Worm (Caenorhabditis elegans): ENCODE measurements around the gene B0280.2.

B0280.2 gene

ce11 chrIII:7140228-7140710 is 15.8 kb downstream of the B0280.2 start:
- TF ChIP-seq nhr-25 (tag; optimal IDR thresholded peaks at IDR 0.05), result peak; percentile 70
- TF ChIP-seq ztf-11 (tag; optimal IDR thresholded peaks at IDR 0.05), result no peak
- peak; percentile 17 for TF ChIP-seq elt-2 (tag; optimal IDR thresholded peaks at IDR 0.05)
- TF ChIP-seq mml-1 (tag; optimal IDR thresholded peaks at IDR 0.05), result no peak
- no peak for TF ChIP-seq elt-3 (tag; optimal IDR thresholded peaks at IDR 0.05)
- TF ChIP-seq zag-1 (tag; optimal IDR thresholded peaks at IDR 0.05), result no peak
- no peak for TF ChIP-seq mdl-1 (tag; optimal IDR thresholded peaks at IDR 0.05)
- no peak for TF ChIP-seq ztf-4 (tag; optimal IDR thresholded peaks at IDR 0.05)
- no peak for TF ChIP-seq lin-15B (tag; optimal IDR thresholded peaks at IDR 0.05)
- TF ChIP-seq nhr-67 (tag; optimal IDR thresholded peaks at IDR 0.05), result no peak
- no peak for TF ChIP-seq hmg-11 (tag; optimal IDR thresholded peaks at IDR 0.05)
- TF ChIP-seq jun-1 (tag; optimal IDR thresholded peaks at IDR 0.05), result no peak
- no peak for TF ChIP-seq skn-1 (tag; optimal IDR thresholded peaks at IDR 0.05)
- TF ChIP-seq nhr-237 (tag; optimal IDR thresholded peaks at IDR 0.05), result no peak
- no peak for TF ChIP-seq egl-27 (tag; optimal IDR thresholded peaks at IDR 0.05)
- TF ChIP-seq snpc-4 (tag; optimal IDR thresholded peaks at IDR 0.05), result peak; percentile 96
- no peak for TF ChIP-seq unc-62 (GFP tag; optimal IDR thresholded peaks at IDR 0.05)
- no peak for TF ChIP-seq nhr-76 (tag; optimal IDR thresholded peaks at IDR 0.05)
- no peak for TF ChIP-seq pha-4 (tag; optimal IDR thresholded peaks at IDR 0.05)
- TF ChIP-seq unc-39 (tag; optimal IDR thresholded peaks at IDR 0.05), result no peak
- peak; percentile 25 for TF ChIP-seq ama-1 (optimal IDR thresholded peaks at IDR 0.05)
- no peak for TF ChIP-seq nhr-77 (tag; optimal IDR thresholded peaks at IDR 0.05)
- no peak for TF ChIP-seq nhr-12 (tag; optimal IDR thresholded peaks at IDR 0.05)
- no peak for TF ChIP-seq ceh-9 (tag; optimal IDR thresholded peaks at IDR 0.05)
- TF ChIP-seq nfya-1 (tag; optimal IDR thresholded peaks at IDR 0.05; ENCODE audit: insufficient read depth), result peak; percentile 72
- no peak for TF ChIP-seq nhr-23 (tag; optimal IDR thresholded peaks at IDR 0.05)
- no peak for TF ChIP-seq sea-2 (GFP tag; optimal IDR thresholded peaks at IDR 0.05)
- no peak for TF ChIP-seq ZK546.5 (tag; optimal IDR thresholded peaks at IDR 0.05)
- no peak for TF ChIP-seq egl-5 (tag; optimal IDR thresholded peaks at IDR 0.05)
- TF ChIP-seq daf-12 (tag; optimal IDR thresholded peaks at IDR 0.05), result no peak
- no peak for TF ChIP-seq aly-2 (tag; optimal IDR thresholded peaks at IDR 0.05)
- TF ChIP-seq nhr-11 (tag; optimal IDR thresholded peaks at IDR 0.05), result no peak
- no peak for TF ChIP-seq ceh-82 (tag; optimal IDR thresholded peaks at IDR 0.05)
- TF ChIP-seq lin-39 (tag; optimal IDR thresholded peaks at IDR 0.05), result no peak
- peak; percentile 31 for TF ChIP-seq R02D3.7 (tag; optimal IDR thresholded peaks at IDR 0.05)
- TF ChIP-seq eor-1 (tag; optimal IDR thresholded peaks at IDR 0.05), result no peak
- no peak for TF ChIP-seq fkh-10 (GFP tag; optimal IDR thresholded peaks at IDR 0.05)
- TF ChIP-seq nhr-28 (tag; optimal IDR thresholded peaks at IDR 0.05), result no peak
- TF ChIP-seq ceh-28 (tag; optimal IDR thresholded peaks at IDR 0.05), result no peak
- peak; percentile 4 for TF ChIP-seq pqm-1 (tag; optimal IDR thresholded peaks at IDR 0.05)
- peak; percentile 20 for TF ChIP-seq lsy-12 (tag; optimal IDR thresholded peaks at IDR 0.05)
- no peak for TF ChIP-seq elt-1 (tag; optimal IDR thresholded peaks at IDR 0.05)
- TF ChIP-seq fkh-2 (tag; optimal IDR thresholded peaks at IDR 0.05), result no peak
- peak; percentile 43 for TF ChIP-seq nhr-43 (tag; optimal IDR thresholded peaks at IDR 0.05; ENCODE audit: poor library complexity, severe bottlenecking)
- no peak for TF ChIP-seq fos-1 (tag; optimal IDR thresholded peaks at IDR 0.05)
- TF ChIP-seq ceh-16 (tag; optimal IDR thresholded peaks at IDR 0.05), result no peak
- peak; percentile 11 for TF ChIP-seq tbx-2 (tag; optimal IDR thresholded peaks at IDR 0.05)

DNA sequence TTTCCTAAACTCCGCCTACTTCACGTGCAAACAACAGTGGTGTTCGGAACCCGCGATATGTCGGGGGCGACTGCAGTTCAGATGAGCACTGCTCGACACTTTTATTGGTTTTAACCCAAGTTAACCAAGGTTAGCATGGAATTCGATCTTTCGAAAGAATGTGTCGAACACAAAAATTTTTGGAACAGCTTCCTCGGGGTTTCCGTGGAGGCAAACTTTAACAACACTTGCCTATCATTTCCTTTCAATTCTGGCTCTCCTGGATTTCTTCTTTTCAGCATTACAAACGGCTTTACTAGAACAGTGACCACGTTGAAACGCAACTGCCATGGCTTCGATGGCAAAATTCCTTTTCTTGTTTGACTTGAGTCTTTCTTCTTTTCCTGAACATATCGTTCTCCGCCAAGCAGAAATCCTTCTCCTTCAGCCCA is 16.8 kb downstream of the B0280.2 start:
- no peak for TF ChIP-seq nhr-237 (tag; optimal IDR thresholded peaks at IDR 0.05)
- no peak for TF ChIP-seq daf-12 (tag; optimal IDR thresholded peaks at IDR 0.05)
- TF ChIP-seq nfya-1 (tag; optimal IDR thresholded peaks at IDR 0.05; ENCODE audit: insufficient read depth), result peak; percentile 61
- TF ChIP-seq eor-1 (tag; optimal IDR thresholded peaks at IDR 0.05), result no peak
- TF ChIP-seq zag-1 (tag; optimal IDR thresholded peaks at IDR 0.05), result no peak
- no peak for TF ChIP-seq fkh-10 (GFP tag; optimal IDR thresholded peaks at IDR 0.05)
- TF ChIP-seq nhr-76 (tag; optimal IDR thresholded peaks at IDR 0.05), result no peak
- TF ChIP-seq jun-1 (tag; optimal IDR thresholded peaks at IDR 0.05), result no peak
- no peak for TF ChIP-seq nhr-25 (tag; optimal IDR thresholded peaks at IDR 0.05)
- TF ChIP-seq egl-5 (tag; optimal IDR thresholded peaks at IDR 0.05), result no peak
- TF ChIP-seq nhr-23 (tag; optimal IDR thresholded peaks at IDR 0.05), result no peak
- no peak for TF ChIP-seq lin-39 (tag; optimal IDR thresholded peaks at IDR 0.05)
- TF ChIP-seq ceh-28 (tag; optimal IDR thresholded peaks at IDR 0.05), result peak; percentile 42
- TF ChIP-seq aly-2 (tag; optimal IDR thresholded peaks at IDR 0.05), result no peak
- no peak for TF ChIP-seq mdl-1 (tag; optimal IDR thresholded peaks at IDR 0.05)
- TF ChIP-seq ZK546.5 (tag; optimal IDR thresholded peaks at IDR 0.05), result no peak
- peak in 1 of 3 experiments; percentile 3 for TF ChIP-seq elt-3 (tag; optimal IDR thresholded peaks at IDR 0.05)
- TF ChIP-seq nhr-28 (tag; optimal IDR thresholded peaks at IDR 0.05), result no peak
- no peak for TF ChIP-seq ztf-11 (tag; optimal IDR thresholded peaks at IDR 0.05)
- peak; percentile 80 for TF ChIP-seq elt-2 (tag; optimal IDR thresholded peaks at IDR 0.05)
- peak; percentile 8 for TF ChIP-seq lin-15B (tag; optimal IDR thresholded peaks at IDR 0.05)
- no peak for TF ChIP-seq nhr-67 (tag; optimal IDR thresholded peaks at IDR 0.05)
- no peak for TF ChIP-seq unc-62 (GFP tag; optimal IDR thresholded peaks at IDR 0.05)
- peak; percentile 51 for TF ChIP-seq pha-4 (tag; optimal IDR thresholded peaks at IDR 0.05)
- no peak for TF ChIP-seq ceh-16 (tag; optimal IDR thresholded peaks at IDR 0.05)
- TF ChIP-seq snpc-4 (tag; optimal IDR thresholded peaks at IDR 0.05), result peak; percentile 98
- TF ChIP-seq nhr-12 (tag; optimal IDR thresholded peaks at IDR 0.05), result no peak
- TF ChIP-seq hmg-11 (tag; optimal IDR thresholded peaks at IDR 0.05), result no peak
- peak; percentile 36 for TF ChIP-seq skn-1 (tag; optimal IDR thresholded peaks at IDR 0.05)
- TF ChIP-seq nhr-43 (tag; optimal IDR thresholded peaks at IDR 0.05; ENCODE audit: poor library complexity, severe bottlenecking), result no peak
- TF ChIP-seq pqm-1 (tag; optimal IDR thresholded peaks at IDR 0.05), result peak; percentile 62
- no peak for TF ChIP-seq mml-1 (tag; optimal IDR thresholded peaks at IDR 0.05)
- TF ChIP-seq fkh-2 (tag; optimal IDR thresholded peaks at IDR 0.05), result no peak
- TF ChIP-seq ceh-9 (tag; optimal IDR thresholded peaks at IDR 0.05), result no peak
- TF ChIP-seq nhr-11 (tag; optimal IDR thresholded peaks at IDR 0.05), result no peak
- peak; percentile 31 for TF ChIP-seq R02D3.7 (tag; optimal IDR thresholded peaks at IDR 0.05)
- TF ChIP-seq lsy-12 (tag; optimal IDR thresholded peaks at IDR 0.05), result peak; percentile 55
- no peak for TF ChIP-seq elt-1 (tag; optimal IDR thresholded peaks at IDR 0.05)

All from whole organism, L3 larva.